Fruit fly (Drosophila melanogaster): ENCODE results near the gene Bfc.

DNA sequence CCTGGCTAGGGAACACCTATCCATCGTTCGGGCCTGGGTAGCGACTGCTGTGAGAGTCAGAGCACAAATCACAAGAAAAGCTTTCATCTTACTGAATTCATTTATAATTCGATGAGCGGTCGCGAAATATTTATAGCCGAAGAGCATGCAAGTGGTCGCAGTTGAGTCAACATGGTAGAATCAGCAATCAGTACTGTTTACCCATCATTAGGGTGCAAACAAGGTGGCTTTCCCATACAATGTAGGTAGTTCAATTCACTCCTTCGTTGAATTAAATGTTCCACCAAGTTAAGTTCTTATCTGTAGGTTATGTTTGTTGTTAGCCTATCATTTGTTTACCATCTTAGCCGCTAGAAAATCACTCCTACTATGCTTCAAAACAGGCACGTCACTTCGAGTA, 31.9 kb upstream of the Bfc start, which contains the start of gene LysP:
- TF ChIP-seq h (optimal IDR thresholded peaks at IDR 0.05) (no peak), Sin3A (optimal IDR thresholded peaks at IDR 0.05) (no peak), insv (optimal IDR thresholded peaks at IDR 0.05) (no peak), Myc (optimal IDR thresholded peaks at IDR 0.05) (no peak), psq (optimal IDR thresholded peaks at IDR 0.05) (no peak)

Data from Kc167 (cell line).